Worm (Caenorhabditis elegans) whole organism, young adult: ENCODE data around the gene T14A8.2.

Source experiments
- B0019.2 ChIP-seq: fragments of 200-800 bp; sonication (Bioruptor generic); conservative IDR thresholded peaks from 2 replicates; pipeline ENCODE4 v1.3.6; 2022; ENCODE audit warnings: missing genetic modification reagents, missing genetic modification characterization, missing compliant biosample characterization
- C17E4.6 ChIP-seq: fragments of 200-800 bp; sonication (Bioruptor generic); IDR thresholded peaks from 2 replicates; pipeline ENCODE4 v1.3.6; 2022; ENCODE audit warnings: missing genetic modification reagents, missing genetic modification characterization, missing compliant biosample characterization
- F39B2.1 ChIP-seq: fragments of 200-800 bp; sonication (Bioruptor generic); IDR thresholded peaks from 2 replicates; pipeline ENCODE4 v1.3.6; 2022; ENCODE audit warnings: missing genetic modification reagents, missing genetic modification characterization, missing compliant biosample characterization
- F49E8.2 ChIP-seq: sonication (generic microtip); optimal IDR thresholded peaks from 3 replicates; lab custom pipeline; 2017; ENCODE audit warnings: missing genetic modification characterization, mild to moderate bottlenecking, missing compliant biosample characterization, antibody characterized with exemption, moderate library complexity; ENCODE audit not compliant: insufficient read depth
- F52B5.7 ChIP-seq: sonication (generic microtip); optimal IDR thresholded peaks from 2 replicates; lab custom pipeline; 2016; ENCODE audit warnings: mild to moderate bottlenecking, missing genetic modification characterization, missing compliant biosample characterization
- F57C9.4 ChIP-seq: sonication (generic microtip); optimal IDR thresholded peaks from 2 replicates; lab custom pipeline; 2017; ENCODE audit warnings: mild to moderate bottlenecking, missing genetic modification characterization, missing compliant biosample characterization
- T26A5.8 ChIP-seq: sonication (generic microtip); optimal IDR thresholded peaks from 2 replicates; lab custom pipeline; 2016; ENCODE audit warnings: missing genetic modification characterization, missing compliant biosample characterization
- Y56A3A.18 ChIP-seq: fragments of 200-800 bp; sonication (Bioruptor generic); IDR thresholded peaks from 2 replicates; pipeline ENCODE4 v1.3.6; 2022; ENCODE audit warnings: missing genetic modification reagents, missing genetic modification characterization, missing compliant biosample characterization
- Y67H2A.10 ChIP-seq: fragments of 200-800 bp; sonication (Bioruptor generic); conservative IDR thresholded peaks from 2 replicates; pipeline ENCODE4 v1.3.6; 2022; ENCODE audit warnings: missing genetic modification reagents, missing genetic modification characterization, missing compliant biosample characterization
- Y95B8A.8 ChIP-seq: fragments of 200-800 bp; sonication (Bioruptor generic); IDR thresholded peaks from 2 replicates; pipeline ENCODE4 v1.3.6; 2022; ENCODE audit warnings: missing genetic modification reagents, missing genetic modification characterization, missing compliant biosample characterization
- akir-1 ChIP-seq: fragments of 200-800 bp; sonication (Bioruptor generic); optimal IDR thresholded peaks from 2 replicates; lab custom pipeline; 2018; ENCODE audit warnings: mild to moderate bottlenecking, missing genetic modification characterization, moderate library complexity, missing compliant biosample characterization
- attf-3 ChIP-seq: fragments of 200-800 bp; sonication (Bioruptor generic); conservative IDR thresholded peaks from 2 replicates; pipeline ENCODE4 v1.3.6; 2022; ENCODE audit warnings: missing genetic modification reagents, missing genetic modification characterization, missing compliant biosample characterization
- attf-5 ChIP-seq: fragments of 200-800 bp; sonication (Bioruptor generic); optimal IDR thresholded peaks from 2 replicates; lab custom pipeline; 2018; ENCODE audit warnings: mild to moderate bottlenecking, missing genetic modification characterization, missing compliant biosample characterization
- attf-6 ChIP-seq: fragments of 200-800 bp; sonication (Bioruptor generic); IDR thresholded peaks from 2 replicates; pipeline ENCODE4 v1.3.6; 2022; ENCODE audit warnings: missing genetic modification reagents, missing genetic modification characterization, missing compliant biosample characterization
- chd-7 ChIP-seq: sonication (generic microtip); optimal IDR thresholded peaks from 2 replicates; lab custom pipeline; 2016; ENCODE audit warnings: mild to moderate bottlenecking, missing genetic modification characterization, moderate library complexity, missing compliant biosample characterization
- dox-1 ChIP-seq: fragments of 200-800 bp; sonication (Bioruptor generic); IDR thresholded peaks from 2 replicates; pipeline ENCODE4 v1.3.6; 2022; ENCODE audit warnings: missing genetic modification reagents, missing genetic modification characterization, missing compliant biosample characterization
- ets-4 ChIP-seq: fragments of 200-800 bp; sonication (Bioruptor generic); optimal IDR thresholded peaks from 2 replicates; lab custom pipeline; 2018; ENCODE audit warnings: mild to moderate bottlenecking, missing genetic modification characterization, missing compliant biosample characterization
- fkh-3 ChIP-seq: sonication (generic microtip); optimal IDR thresholded peaks from 2 replicates; lab custom pipeline; 2016; ENCODE audit warnings: mild to moderate bottlenecking, missing genetic modification characterization, missing compliant biosample characterization
- hsf-1 ChIP-seq: fragments of 200-800 bp; sonication (Bioruptor generic); IDR thresholded peaks from 2 replicates; pipeline ENCODE4 v1.3.6; 2022; ENCODE audit warnings: missing genetic modification reagents, missing genetic modification characterization, missing compliant biosample characterization
- lag-1 ChIP-seq: fragments of 200-800 bp; sonication (Bioruptor generic); IDR thresholded peaks from 2 replicates; pipeline ENCODE4 v1.3.6; 2022; ENCODE audit warnings: missing genetic modification reagents, missing genetic modification characterization, missing compliant biosample characterization
- let-607 ChIP-seq, 2 experiments: fragments of 200-800 bp in 1 of 2; sonication (Bioruptor generic) in 1 of 2; sonication (generic microtip) in 1 of 2; optimal IDR thresholded peaks; 2 replicates each; lab custom pipeline; 2016 to 2018; ENCODE audit warnings: mild to moderate bottlenecking in 2 of 2, missing compliant biosample characterization in 2 of 2, missing genetic modification characterization in 2 of 2, moderate library complexity in 2 of 2, missing genotype in 1 of 2
- lin-40 ChIP-seq: sonication (generic microtip); optimal IDR thresholded peaks from 2 replicates; lab custom pipeline; 2016; ENCODE audit warnings: missing genetic modification characterization, mild to moderate bottlenecking, missing compliant biosample characterization, missing genotype, missing genetic modification reagents
- lsy-27 ChIP-seq: sonication (generic microtip); optimal IDR thresholded peaks from 2 replicates; lab custom pipeline; 2017; ENCODE audit warnings: missing genetic modification characterization, mild to moderate bottlenecking, missing compliant biosample characterization, antibody characterized with exemption, missing genotype, borderline replicate concordance; ENCODE audit not compliant: insufficient read depth
- madf-10 ChIP-seq: sonication (generic microtip); optimal IDR thresholded peaks from 2 replicates; lab custom pipeline; 2016; ENCODE audit warnings: mild to moderate bottlenecking, missing genetic modification characterization, missing compliant biosample characterization
- nfyb-1 ChIP-seq: fragments of 200-800 bp; sonication (Bioruptor generic); IDR thresholded peaks from 2 replicates; pipeline ENCODE4 v1.3.6; 2022; ENCODE audit warnings: missing genetic modification reagents, missing genetic modification characterization, missing compliant biosample characterization
- nhr-120 ChIP-seq: fragments of 200-800 bp; sonication (Bioruptor generic); IDR thresholded peaks from 2 replicates; pipeline ENCODE4 v1.3.6; 2022; ENCODE audit warnings: missing genetic modification characterization, missing compliant biosample characterization
- nhr-179 ChIP-seq: sonication (generic microtip); optimal IDR thresholded peaks from 2 replicates; lab custom pipeline; 2016; ENCODE audit warnings: mild to moderate bottlenecking, missing genetic modification characterization, missing compliant biosample characterization
- nhr-80 ChIP-seq: sonication (generic microtip); optimal IDR thresholded peaks from 2 replicates; lab custom pipeline; 2016; ENCODE audit warnings: missing genetic modification characterization, missing compliant biosample characterization
- pbrm-1 ChIP-seq: fragments of 200-800 bp; sonication (Bioruptor generic); IDR thresholded peaks from 2 replicates; pipeline ENCODE4 v1.3.6; 2022; ENCODE audit warnings: missing genetic modification reagents, missing genetic modification characterization, missing compliant biosample characterization
- snpc-3.4 ChIP-seq: sonication (generic microtip); optimal IDR thresholded peaks from 2 replicates; lab custom pipeline; 2017; ENCODE audit warnings: missing genetic modification characterization, mild to moderate bottlenecking, missing compliant biosample characterization, antibody characterized with exemption, moderate library complexity, missing genotype, missing genetic modification reagents
- tbp1 ChIP-seq: fragments of 200-800 bp; sonication (Bioruptor generic); optimal IDR thresholded peaks from 2 replicates; lab custom pipeline; 2018; ENCODE audit warnings: mild to moderate bottlenecking, missing genetic modification characterization, missing compliant biosample characterization
- tbx-9 ChIP-seq: sonication (generic microtip); optimal IDR thresholded peaks from 2 replicates; lab custom pipeline; 2016; ENCODE audit warnings: borderline replicate concordance, missing genetic modification characterization, inconsistent platforms, missing compliant biosample characterization
- ztf-18 ChIP-seq: sonication (generic microtip); optimal IDR thresholded peaks from 2 replicates; lab custom pipeline; 2016; ENCODE audit warnings: missing genotype, mild to moderate bottlenecking, missing genetic modification characterization, missing compliant biosample characterization
- ztf-22 ChIP-seq: fragments of 200-800 bp; sonication (Bioruptor generic); optimal IDR thresholded peaks from 2 replicates; lab custom pipeline; 2018; ENCODE audit warnings: mild to moderate bottlenecking, missing genetic modification characterization, moderate library complexity, missing compliant biosample characterization
- ztf-25 ChIP-seq: fragments of 200-800 bp; sonication (Bioruptor generic); IDR thresholded peaks from 2 replicates; pipeline ENCODE4 v1.3.6; 2022; ENCODE audit warnings: missing genetic modification reagents, missing genetic modification characterization, missing compliant biosample characterization

The T14A8.2 gene

DNA sequence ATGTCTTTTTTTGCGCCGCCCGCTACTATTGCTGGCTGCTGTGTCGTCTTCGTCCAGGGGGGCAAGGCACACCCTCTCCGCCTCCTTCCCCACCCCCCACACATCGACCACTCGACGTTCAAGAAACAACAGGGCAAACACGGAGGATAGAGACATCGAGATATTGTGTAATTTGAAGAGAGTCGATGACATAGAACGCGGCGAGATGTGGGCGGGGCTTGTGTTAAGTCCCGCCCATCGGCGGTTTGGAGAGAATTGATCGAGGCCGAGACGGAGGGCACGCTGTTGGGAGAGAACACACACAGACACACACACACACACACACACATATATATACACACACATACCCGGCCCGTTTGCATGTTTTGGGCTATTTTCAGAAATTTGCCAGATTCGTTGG, 23.2 kb upstream of the T14A8.2 start (continued):
- TF ChIP-seq C17E4.6 = no peak
- peak; percentile 48 for TF ChIP-seq madf-10 (tag; lab: Kevin White, UChicago)
- TF ChIP-seq Y56A3A.18 (GFP tag; lab: Robert Waterston, UW) = peak; percentile 59; the same call in 1 of the 2 replicates
- TF ChIP-seq fkh-3 (tag; lab: Kevin White, UChicago) = no peak
- no peak for TF ChIP-seq hsf-1 (GFP tag; lab: Robert Waterston, UW)
- no peak for TF ChIP-seq snpc-3.4 (tag; lab: Kevin White, UChicago)
- no peak for TF ChIP-seq nhr-120 (GFP tag; lab: Robert Waterston, UW)
- TF ChIP-seq F57C9.4 = no peak
- peak; percentile 55 for TF ChIP-seq pbrm-1 (GFP tag; lab: Robert Waterston, UW)
- no peak for TF ChIP-seq ztf-25 (GFP tag; lab: Robert Waterston, UW)
- TF ChIP-seq nhr-179 (tag; lab: Kevin White, UChicago) = no peak
- 0 out of 2 replicates have a peak, but pooled peaks have one; percentile 56 for TF ChIP-seq nfyb-1 (GFP tag; lab: Robert Waterston, UW)

DNA sequence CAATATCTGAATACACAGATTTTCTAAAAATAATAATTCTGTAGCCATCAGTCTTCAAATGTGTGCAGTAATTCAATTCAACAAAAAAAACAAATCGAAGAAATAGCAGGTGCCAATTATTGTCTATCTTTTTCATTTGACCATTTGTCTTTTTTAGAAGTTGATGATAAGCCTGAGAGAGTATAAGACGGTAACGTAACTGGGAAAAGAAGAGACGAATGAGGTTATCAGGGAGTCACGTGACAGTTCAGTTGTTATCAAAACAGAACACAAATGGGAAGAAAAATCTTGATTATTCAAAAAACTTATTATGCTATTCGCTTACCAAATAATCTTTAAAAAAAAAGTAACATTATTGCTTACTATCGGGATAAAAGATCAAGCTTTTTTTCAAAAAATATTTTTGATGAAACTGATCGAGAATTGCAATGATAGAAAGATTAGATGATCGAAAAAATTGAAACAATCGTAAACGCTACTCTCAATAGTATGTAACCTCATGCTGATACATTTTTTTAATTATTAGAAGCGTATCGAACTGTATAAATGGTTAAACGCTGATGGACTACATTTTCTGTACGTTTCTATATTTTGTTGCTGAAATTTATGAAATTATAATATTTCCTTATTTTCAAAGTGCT, 22.0 kb upstream of the T14A8.2 start:
- no peak for TF ChIP-seq B0019.2 (GFP tag; lab: Robert Waterston, UW)
- peak; percentile 15 for TF ChIP-seq tbp1 (GFP tag; lab: Kevin White, UChicago)
- TF ChIP-seq lin-40 (tag; lab: Kevin White, UChicago) = peak; percentile 1
- peak; percentile 81 for TF ChIP-seq nhr-80 (tag; lab: Kevin White, UChicago)
- no peak for TF ChIP-seq F57C9.4
- TF ChIP-seq, all 124 proteins: peak for 3

DNA sequence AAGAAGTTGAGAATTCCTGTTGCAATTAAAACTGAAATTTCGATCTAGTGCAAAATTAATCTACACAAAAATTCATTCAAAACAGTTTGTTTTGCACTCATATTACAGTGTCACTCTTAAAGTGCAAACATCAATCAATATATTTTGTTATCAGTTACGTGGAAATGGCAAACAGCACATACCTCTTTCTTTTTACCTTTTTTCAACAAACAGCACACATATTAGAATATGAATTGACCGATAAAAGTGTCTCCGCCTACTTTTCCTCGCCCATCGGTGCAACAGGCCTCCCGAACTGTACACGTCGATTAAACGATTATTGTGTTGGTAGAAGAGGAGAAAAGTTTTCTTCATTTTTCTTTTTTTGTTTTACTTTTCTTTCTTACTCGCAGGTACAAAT, 18.8 kb upstream of the T14A8.2 start:
- TF ChIP-seq F49E8.2 (tag; lab: Kevin White, UChicago) (no peak), ztf-18 (tag; lab: Kevin White, UChicago) (no peak), nhr-179 (tag; lab: Kevin White, UChicago) (no peak), attf-3 (no peak), nhr-80 (tag; lab: Kevin White, UChicago) (peak; percentile 94), F52B5.7 (no peak), akir-1 (GFP tag; lab: Kevin White, UChicago) (no peak), T26A5.8 (tag; lab: Kevin White, UChicago) (no peak), dox-1 (no peak), nfyb-1 (GFP tag; lab: Robert Waterston, UW) (no peak), attf-5 (GFP tag; lab: Kevin White, UChicago) (peak; percentile 17), ztf-22 (GFP tag; lab: Kevin White, UChicago) (no peak), let-607 (tag; optimal IDR thresholded peaks at IDR 0.05; lab: Kevin White, UChicago) (peak; percentile 49 to 65), lag-1 (no peak), Y95B8A.8 (GFP tag; lab: Robert Waterston, UW) (no peak), F39B2.1 (GFP tag; lab: Robert Waterston, UW) (no peak), ets-4 (GFP tag; lab: Kevin White, UChicago) (peak; percentile 26), attf-6 (GFP tag; lab: Robert Waterston, UW) (no peak)
- TF ChIP-seq, all 124 proteins: peak for 4

DNA sequence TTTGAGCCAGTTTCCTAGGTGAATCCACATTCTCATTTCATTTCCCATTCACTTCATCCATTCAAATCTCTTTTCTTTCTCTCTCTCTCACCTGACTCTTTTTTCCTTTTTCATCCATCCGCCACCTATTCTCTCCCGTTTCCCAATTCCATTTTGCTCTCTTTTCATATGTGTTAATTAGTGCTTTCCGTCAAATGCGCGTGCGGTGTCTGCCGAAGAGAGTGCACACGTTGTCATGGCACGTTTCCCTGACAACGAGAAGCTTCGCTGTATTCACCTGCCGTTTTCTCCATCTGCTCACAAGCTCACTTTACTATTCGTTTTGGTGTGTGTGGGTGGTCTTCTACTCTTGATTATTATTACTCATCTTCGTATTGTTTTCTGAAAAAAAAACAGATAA, 17.5 kb upstream of the T14A8.2 start:
- TF ChIP-seq chd-7 (no peak), Y67H2A.10 (GFP tag; lab: Robert Waterston, UW) (no peak), lsy-27 (tag; lab: Kevin White, UChicago) (no peak), tbx-9 (no peak)
